Fruit fly (Drosophila melanogaster) Kc167 (cell line): ENCODE measurements around the gene Lst8.

Experiments used
- Myc ChIP-seq: fragments of >200 bp; optimal IDR thresholded peaks from 2 replicates; lab custom pipeline; 2017; ENCODE audit warnings: missing external identifiers
- Sin3A ChIP-seq: fragments of >200 bp; optimal IDR thresholded peaks from 2 replicates; lab custom pipeline; 2018; ENCODE audit warnings: missing external identifiers
- h ChIP-seq: fragments of >200 bp; optimal IDR thresholded peaks from 3 replicates; lab custom pipeline; 2018; ENCODE audit warnings: missing external identifiers
- insv ChIP-seq: fragments of >200 bp; optimal IDR thresholded peaks from 3 replicates; lab custom pipeline; 2018; ENCODE audit warnings: missing external identifiers
- psq ChIP-seq: fragments of >200 bp; optimal IDR thresholded peaks from 2 replicates; lab custom pipeline; 2017; ENCODE audit warnings: missing external identifiers
- ttk ChIP-seq: sonication (Bioruptor generic); optimal IDR thresholded peaks from 2 replicates; lab custom pipeline; 2017; ENCODE audit warnings: missing external identifiers

Lst8 gene

dm6 chrX:9617598-9618076, 11.9 kb upstream of the Lst8 start:
- TF ChIP-seq Myc (lab: Kevin White, UChicago) = no peak
- TF ChIP-seq Sin3A (lab: Kevin White, UChicago) = no peak
- TF ChIP-seq insv (lab: Kevin White, UChicago) = no peak
- no peak for TF ChIP-seq ttk
- no peak for TF ChIP-seq h (lab: Kevin White, UChicago)
- TF ChIP-seq psq = no peak

dm6 chrX:9615471-9615870, 9.7 kb upstream of the Lst8 start:
- TF ChIP-seq Sin3A (lab: Kevin White, UChicago) = no peak
- no peak for TF ChIP-seq Myc (lab: Kevin White, UChicago)
- no peak for TF ChIP-seq insv (lab: Kevin White, UChicago)
- no peak for TF ChIP-seq ttk
- no peak for TF ChIP-seq h (lab: Kevin White, UChicago)
- TF ChIP-seq psq = no peak

- TF ChIP-seq insv (lab: Kevin White, UChicago) (no peak), Myc (lab: Kevin White, UChicago) (no peak), Sin3A (lab: Kevin White, UChicago) (no peak), psq (no peak)
Observed at dm6 chrX:9608727-9609419, 3.1 kb upstream of the Lst8 start, which contains the start of the genes LysRS and Hecw. Gene LysRS (minus strand): TSS chrX:9608884. Gene Hecw (plus strand): TSS chrX:9608946.

dm6 chrX:9600818-9601732, 4.7 kb downstream of the Lst8 start, which contains the start of gene Gga:
Gene Gga (plus strand): TSS chrX:9601030.
- TF ChIP-seq Myc (lab: Kevin White, UChicago) (no peak), h (lab: Kevin White, UChicago) (no peak), insv (lab: Kevin White, UChicago) (no peak), psq (no peak), Sin3A (lab: Kevin White, UChicago) (no peak), ttk (no peak)

- TF ChIP-seq insv (lab: Kevin White, UChicago) (no peak), Myc (lab: Kevin White, UChicago) (no peak), h (lab: Kevin White, UChicago) (no peak), ttk (no peak), psq (no peak), Sin3A (lab: Kevin White, UChicago) (no peak)
Observed at dm6 chrX:9600083-9600817, 5.5 kb downstream of the Lst8 start.

- TF ChIP-seq Myc (lab: Kevin White, UChicago) (no peak), ttk (no peak), insv (lab: Kevin White, UChicago) (no peak), Sin3A (lab: Kevin White, UChicago) (no peak), h (lab: Kevin White, UChicago) (no peak), psq (no peak)
Observed at dm6 chrX:9599158-9600082, 6.3 kb downstream of the Lst8 start.

- TF ChIP-seq Sin3A (lab: Kevin White, UChicago) = no peak
- TF ChIP-seq insv (lab: Kevin White, UChicago) = no peak
- no peak for TF ChIP-seq h (lab: Kevin White, UChicago)
- TF ChIP-seq ttk = no peak
- no peak for TF ChIP-seq psq
- TF ChIP-seq Myc (lab: Kevin White, UChicago) = no peak
Observed at dm6 chrX:9598106-9598505, 7.7 kb downstream of the Lst8 start.

dm6 chrX:9595312-9595931, 10.3 kb downstream of the Lst8 start:
- TF ChIP-seq insv (lab: Kevin White, UChicago) (no peak), h (lab: Kevin White, UChicago) (no peak), Sin3A (lab: Kevin White, UChicago) (no peak), psq (no peak), Myc (lab: Kevin White, UChicago) (no peak), ttk (no peak)

dm6 chrX:9594446-9594845, 11.3 kb downstream of the Lst8 start:
- no peak for TF ChIP-seq Myc (lab: Kevin White, UChicago)
- TF ChIP-seq Sin3A (lab: Kevin White, UChicago) = no peak
- TF ChIP-seq ttk = no peak
- no peak for TF ChIP-seq h (lab: Kevin White, UChicago)
- TF ChIP-seq psq = no peak
- no peak for TF ChIP-seq insv (lab: Kevin White, UChicago)

dm6 chrX:9590592-9590991, 15.2 kb downstream of the Lst8 start:
- TF ChIP-seq ttk (no peak), Myc (lab: Kevin White, UChicago) (no peak), insv (lab: Kevin White, UChicago) (no peak), Sin3A (lab: Kevin White, UChicago) (no peak), psq (no peak), h (lab: Kevin White, UChicago) (no peak)
